Fruit fly (Drosophila melanogaster): ENCODE results near the gene CG11050.
A peak's percentile ranks its signal among the peaks of the same experiment; 100 is the strongest.

The CG11050 gene

DNA sequence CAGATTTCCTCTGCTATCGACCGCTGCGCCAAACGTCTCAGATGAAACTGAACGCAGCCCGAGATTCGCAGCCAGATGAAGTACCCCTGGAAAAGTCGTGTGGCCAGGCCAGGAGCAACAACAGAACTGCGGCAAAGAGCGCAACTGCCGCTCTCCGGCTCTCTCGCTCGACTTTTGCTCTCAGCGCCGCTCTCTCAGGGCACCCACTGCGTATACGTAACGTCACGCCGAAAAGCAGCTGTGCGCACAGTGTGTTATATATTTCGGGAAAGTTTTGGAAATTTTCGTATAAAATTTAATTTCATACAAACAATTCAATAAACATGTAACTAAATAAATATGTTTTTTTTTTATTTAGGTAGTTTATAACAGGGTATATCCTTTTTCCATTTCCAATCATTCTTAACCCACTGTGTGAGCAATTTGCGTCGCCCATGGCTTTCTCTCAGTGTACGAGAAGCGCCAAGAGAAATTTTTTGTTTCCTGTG lies 9.7 kb upstream of the CG11050 start, which contains the start of gene Dpp10 (continued):
- peak; percentile 81 for TF ChIP-seq Abd-B (GFP tag; optimal IDR thresholded peaks at IDR 0.05)
- no peak for TF ChIP-seq CG2202 (tag; optimal IDR thresholded peaks at IDR 0.05)
- TF ChIP-seq grau (tag; optimal IDR thresholded peaks at IDR 0.05), result peak; percentile 92
- TF ChIP-seq Dip3 (GFP tag; optimal IDR thresholded peaks at IDR 0.05), result peak; percentile 90
- TF ChIP-seq kay (GFP tag; optimal IDR thresholded peaks at IDR 0.05), result peak; percentile 72
- peak; percentile 94 for TF ChIP-seq CG13296 (GFP tag; optimal IDR thresholded peaks at IDR 0.05)
- peak; percentile 93 for TF ChIP-seq H2.0 (GFP tag; IDR thresholded peaks at IDR 0.05)
- TF ChIP-seq CG33213 (GFP tag; optimal IDR thresholded peaks at IDR 0.05), result peak; percentile 74
- TF ChIP-seq Gsc (GFP tag; IDR thresholded peaks at IDR 0.05), result peak; percentile 73
- TF ChIP-seq Hand (GFP tag; optimal IDR thresholded peaks at IDR 0.05), result peak; percentile 95
- TF ChIP-seq Ets65A (GFP tag), result peak; percentile 98
- TF ChIP-seq Dfd (GFP tag; optimal IDR thresholded peaks at IDR 0.05), result no peak
- TF ChIP-seq salm (tag; optimal IDR thresholded peaks at IDR 0.05), result peak; percentile 60
- peak; percentile 96 for TF ChIP-seq CG14441 (GFP tag; IDR thresholded peaks at IDR 0.05)
- TF ChIP-seq Mrtf (GFP tag; IDR thresholded peaks at IDR 0.05), result peak; percentile 96
- TF ChIP-seq ken (GFP tag; IDR thresholded peaks at IDR 0.05), result peak; percentile 93
- TF ChIP-seq lmd (GFP tag; IDR thresholded peaks at IDR 0.05), result peak; percentile 95
- peak; percentile 51; the same call in 1 of the 2 replicates for TF ChIP-seq aop (GFP tag; IDR thresholded peaks at IDR 0.05)
- peak; percentile 99 for TF ChIP-seq slbo (GFP tag; IDR thresholded peaks at IDR 0.05)
- peak; percentile 95 for TF ChIP-seq HmgZ (tag; optimal IDR thresholded peaks at IDR 0.05)
- TF ChIP-seq crc (GFP tag; optimal IDR thresholded peaks at IDR 0.05), result peak; percentile 23
- peak; percentile 94 for TF ChIP-seq CG6689 (GFP tag; IDR thresholded peaks at IDR 0.05)
- TF ChIP-seq nom (GFP tag; optimal IDR thresholded peaks at IDR 0.05), result peak; percentile 11
- TF ChIP-seq insv (GFP tag; optimal IDR thresholded peaks at IDR 0.05), result peak in 1 of 2 experiments; percentile 41
- peak; percentile 60 for TF ChIP-seq kah (GFP tag; optimal IDR thresholded peaks at IDR 0.05)
- TF ChIP-seq Usf (GFP tag; optimal IDR thresholded peaks at IDR 0.05), result peak; percentile 41
- peak; percentile 1 for TF ChIP-seq wek (GFP tag; optimal IDR thresholded peaks at IDR 0.05)
- no peak for TF ChIP-seq pros (GFP tag; optimal IDR thresholded peaks at IDR 0.05)
- TF ChIP-seq Eip74EF (GFP tag; optimal IDR thresholded peaks at IDR 0.05), result peak in 1 of 2 experiments; percentile 63
- peak; percentile 96 for TF ChIP-seq rib (GFP tag; IDR thresholded peaks at IDR 0.05)
- no peak for TF ChIP-seq br (optimal IDR thresholded peaks at IDR 0.05)
- TF ChIP-seq CG6272 (GFP tag; IDR thresholded peaks at IDR 0.05), result peak; percentile 92
- peak; percentile 59 for TF ChIP-seq CG11723 (GFP tag; optimal IDR thresholded peaks at IDR 0.05)
- TF ChIP-seq CG6175 (GFP tag; IDR thresholded peaks at IDR 0.05), result peak; percentile 94
- peak; percentile 26 for TF ChIP-seq CG30431 (GFP tag; optimal IDR thresholded peaks at IDR 0.05)
- TF ChIP-seq CoRest (tag; optimal IDR thresholded peaks at IDR 0.05), result peak; percentile 91
- TF ChIP-seq ac (GFP tag; optimal IDR thresholded peaks at IDR 0.05), result no peak
- TF ChIP-seq twi (tag; optimal IDR thresholded peaks at IDR 0.05), result peak; percentile 44
- TF ChIP-seq jing (GFP tag; optimal IDR thresholded peaks at IDR 0.05), result peak; percentile 46
- peak; percentile 55 for TF ChIP-seq CG3838 (GFP tag; optimal IDR thresholded peaks at IDR 0.05)
- TF ChIP-seq klu (GFP tag; IDR thresholded peaks at IDR 0.05), result peak; percentile 95
- TF ChIP-seq usp (GFP tag; optimal IDR thresholded peaks at IDR 0.05), result no peak
- TF ChIP-seq schlank (tag; optimal IDR thresholded peaks at IDR 0.05), result peak; percentile 85
- TF ChIP-seq CG17385 (GFP tag; optimal IDR thresholded peaks at IDR 0.05), result peak; percentile 88
- TF ChIP-seq knrl (GFP tag; IDR thresholded peaks at IDR 0.05; ENCODE audit: partially characterized antibody), result peak; percentile 50
- TF ChIP-seq CG1792 (GFP tag; optimal IDR thresholded peaks at IDR 0.05), result peak; percentile 83
- TF ChIP-seq bsh (GFP tag; optimal IDR thresholded peaks at IDR 0.05), result no peak
- TF ChIP-seq CG2120 (GFP tag; optimal IDR thresholded peaks at IDR 0.05), result peak; percentile 98
- peak; percentile 75 for TF ChIP-seq CG11398 (GFP tag; optimal IDR thresholded peaks at IDR 0.05)
- peak; percentile 90 for TF ChIP-seq peb (GFP tag; IDR thresholded peaks at IDR 0.05)
- peak; percentile 95 for TF ChIP-seq CG2678 (tag; optimal IDR thresholded peaks at IDR 0.05)

Measured in whole organism, embryonic.